Worm (Caenorhabditis elegans): ENCODE measurements around the gene C45B11.6.

ce11 chrV:11002434-11002833 lies 41.4 kb upstream of the C45B11.6 start, which contains the start of gene F53B7.4:
- TF ChIP-seq sox-4 (tag; optimal IDR thresholded peaks at IDR 0.05) (no peak), fax-1 (tag; optimal IDR thresholded peaks at IDR 0.05) (no peak), ztf-16 (tag; optimal IDR thresholded peaks at IDR 0.05) (no peak), pat-9 (tag; optimal IDR thresholded peaks at IDR 0.05) (no peak), ceh-2 (tag; optimal IDR thresholded peaks at IDR 0.05) (no peak), unc-55 (GFP tag; optimal IDR thresholded peaks at IDR 0.05) (no peak), nhr-11 (tag; optimal IDR thresholded peaks at IDR 0.05) (no peak), tbx-2 (tag; optimal IDR thresholded peaks at IDR 0.05) (no peak), ceh-34 (tag; optimal IDR thresholded peaks at IDR 0.05) (no peak), odd-2 (tag; optimal IDR thresholded peaks at IDR 0.05) (no peak), dve-1 (tag; optimal IDR thresholded peaks at IDR 0.05) (no peak), ceh-31 (tag; optimal IDR thresholded peaks at IDR 0.05) (no peak), lin-11 (tag; optimal IDR thresholded peaks at IDR 0.05) (no peak)

All from whole organism, late embryonic.